Fruit fly (Drosophila melanogaster) whole organism, embryonic: ENCODE measurements around the gene CG10194.

Experiments
- Atf3 ChIP-seq: fragments of 200-800 bp; sonication (Bioruptor generic); optimal IDR thresholded peaks from 3 replicates; lab custom pipeline; 2016; ENCODE audit warnings: missing biosample characterization, missing genetic modification characterization
- CG10267 ChIP-seq: fragments of 200-800 bp; sonication (Bioruptor generic); optimal IDR thresholded peaks from 2 replicates; lab custom pipeline; 2018; ENCODE audit warnings: missing biosample characterization, mild to moderate bottlenecking, missing genetic modification characterization, moderate library complexity
- CG10979 ChIP-seq: fragments of 200-800 bp; sonication (Bioruptor generic); optimal IDR thresholded peaks from 2 replicates; lab custom pipeline; 2018; ENCODE audit warnings: missing biosample characterization, mild to moderate bottlenecking, missing genetic modification characterization, moderate library complexity
- CG14441 ChIP-seq: fragments of 200-800 bp; sonication (Bioruptor generic); IDR thresholded peaks from 2 replicates; pipeline ENCODE4 v1.3.6; 2022; ENCODE audit warnings: missing biosample characterization, missing genetic modification characterization
- CG15073 ChIP-seq: fragments of 200-800 bp; sonication (Bioruptor generic); optimal IDR thresholded peaks from 2 replicates; lab custom pipeline; 2016; ENCODE audit warnings: missing biosample characterization, missing genetic modification characterization
- CG15269 ChIP-seq: fragments of 200-800 bp; sonication (Bioruptor generic); optimal IDR thresholded peaks from 2 replicates; lab custom pipeline; 2018; ENCODE audit warnings: missing biosample characterization, mild to moderate bottlenecking, missing genetic modification characterization, moderate library complexity
- CG1603 ChIP-seq: fragments of 200-800 bp; sonication (Bioruptor generic); optimal IDR thresholded peaks from 2 replicates; lab custom pipeline; 2019; ENCODE audit warnings: missing biosample characterization, mild to moderate bottlenecking, missing genetic modification characterization, moderate library complexity
- CG17385 ChIP-seq: fragments of 200-800 bp; sonication (Bioruptor generic); optimal IDR thresholded peaks from 3 replicates; lab custom pipeline; 2018; ENCODE audit warnings: missing biosample characterization, mild to moderate bottlenecking, missing genetic modification characterization
- CG18599 ChIP-seq: fragments of 200-800 bp; sonication (Bioruptor generic); optimal IDR thresholded peaks from 3 replicates; lab custom pipeline; 2017; ENCODE audit warnings: missing biosample characterization, missing genetic modification characterization, mild to moderate bottlenecking, moderate library complexity, missing genetic modification reagents
- CG18764 ChIP-seq: fragments of 200-800 bp; sonication (Bioruptor generic); optimal IDR thresholded peaks from 3 replicates; lab custom pipeline; 2016; ENCODE audit warnings: missing biosample characterization, missing genetic modification characterization
- CG31365 ChIP-seq: fragments of 200-800 bp; sonication (Bioruptor generic); optimal IDR thresholded peaks from 2 replicates; lab custom pipeline; 2018; ENCODE audit warnings: missing biosample characterization, mild to moderate bottlenecking, missing genetic modification characterization
- CG33557 ChIP-seq: fragments of 200-800 bp; sonication (Bioruptor generic); optimal IDR thresholded peaks from 2 replicates; lab custom pipeline; 2019; ENCODE audit warnings: missing biosample characterization, mild to moderate bottlenecking, missing genetic modification characterization, moderate library complexity
- CG5180 ChIP-seq: fragments of 200-800 bp; sonication (Bioruptor generic); optimal IDR thresholded peaks from 3 replicates; lab custom pipeline; 2017; ENCODE audit warnings: missing biosample characterization, missing genetic modification characterization, mild to moderate bottlenecking, moderate library complexity, missing genetic modification reagents
- CG5953 ChIP-seq: fragments of 200-800 bp; sonication (Bioruptor generic); IDR thresholded peaks from 2 replicates; pipeline ENCODE4 v1.3.6; 2022; ENCODE audit warnings: missing biosample characterization, missing genetic modification characterization
- CG6854 ChIP-seq: fragments of 200-800 bp; sonication (Bioruptor generic); optimal IDR thresholded peaks from 3 replicates; lab custom pipeline; 2017; ENCODE audit warnings: missing biosample characterization, mild to moderate bottlenecking, missing genetic modification characterization
- CG7372 ChIP-seq: fragments of 200-800 bp; sonication (Bioruptor generic); IDR thresholded peaks from 2 replicates; pipeline ENCODE4 v1.3.6; 2022; ENCODE audit warnings: missing biosample characterization, missing genetic modification characterization
- CG7556 ChIP-seq: fragments of 200-800 bp; sonication (Bioruptor generic); optimal IDR thresholded peaks from 2 replicates; lab custom pipeline; 2017; ENCODE audit warnings: missing biosample characterization, mild to moderate bottlenecking, missing genetic modification characterization
- CG7963 ChIP-seq: fragments of 200-800 bp; sonication (Bioruptor generic); IDR thresholded peaks from 3 replicates; pipeline ENCODE4 v1.3.6; 2022; ENCODE audit warnings: missing biosample characterization, missing genetic modification characterization; ENCODE audit not compliant: partially characterized antibody
- CG9609 ChIP-seq: fragments of 200-800 bp; sonication (Bioruptor generic); optimal IDR thresholded peaks from 3 replicates; lab custom pipeline; 2016; ENCODE audit warnings: missing biosample characterization, missing genetic modification characterization
- Deaf1 ChIP-seq: fragments of 200-800 bp; optimal IDR thresholded peaks from 3 replicates; lab custom pipeline; 2019; ENCODE audit warnings: missing biosample characterization, mild to moderate bottlenecking, missing genetic modification characterization, moderate library complexity
- Doc2 ChIP-seq: fragments of 200-800 bp; sonication (Bioruptor generic); IDR thresholded peaks from 2 replicates; pipeline ENCODE4 v1.3.6; 2022; ENCODE audit warnings: missing biosample characterization, missing genetic modification characterization
- Dp ChIP-seq: fragments of 200-800 bp; sonication (Bioruptor generic); optimal IDR thresholded peaks from 2 replicates; lab custom pipeline; 2018; ENCODE audit warnings: missing biosample characterization, mild to moderate bottlenecking, missing genetic modification characterization, moderate library complexity
- Hand ChIP-seq: fragments of 200-800 bp; sonication (Bioruptor generic); optimal IDR thresholded peaks from 2 replicates; lab custom pipeline; 2017; ENCODE audit warnings: mild to moderate bottlenecking, missing biosample characterization, missing genetic modification reagents, missing genetic modification characterization
- Hey ChIP-seq: fragments of 200-800 bp; sonication (Bioruptor generic); optimal IDR thresholded peaks from 3 replicates; lab custom pipeline; 2018; ENCODE audit warnings: missing biosample characterization, mild to moderate bottlenecking, missing genetic modification characterization
- Jarid2 ChIP-seq: fragments of 200-800 bp; sonication (Bioruptor generic); optimal IDR thresholded peaks from 3 replicates; lab custom pipeline; 2017; ENCODE audit warnings: mild to moderate bottlenecking, missing biosample characterization, missing genetic modification reagents, missing genetic modification characterization
- Myb ChIP-seq: fragments of 200-800 bp; sonication (Bioruptor generic); optimal IDR thresholded peaks from 2 replicates; lab custom pipeline; 2016; ENCODE audit warnings: missing biosample characterization, missing genetic modification characterization
- Nf-YB ChIP-seq: fragments of 200-800 bp; sonication (Bioruptor generic); optimal IDR thresholded peaks from 3 replicates; lab custom pipeline; 2019; ENCODE audit warnings: missing biosample characterization, mild to moderate bottlenecking, missing genetic modification characterization, moderate library complexity
- Opbp ChIP-seq: fragments of 200-800 bp; sonication (Bioruptor generic); IDR thresholded peaks from 3 replicates; pipeline ENCODE4 v1.3.6; 2022; ENCODE audit warnings: missing biosample characterization, missing genetic modification characterization; ENCODE audit not compliant: partially characterized antibody
- Pdp1 ChIP-seq, 2 experiments: fragments of 200-800 bp; sonication (Bioruptor generic); optimal IDR thresholded peaks; 3 replicates each; lab custom pipeline; 2016; ENCODE audit warnings: missing biosample characterization in 2 of 2, missing genetic modification characterization in 2 of 2, mild to moderate bottlenecking in 1 of 2, moderate library complexity in 1 of 2
- Scr ChIP-seq: fragments of 200-800 bp; sonication (Bioruptor generic); IDR thresholded peaks from 2 replicates; pipeline ENCODE4 v1.3.6; 2022; ENCODE audit warnings: missing biosample characterization, missing genetic modification characterization; ENCODE audit not compliant: partially characterized antibody
- Spps ChIP-seq: fragments of 200-800 bp; sonication (Bioruptor generic); optimal IDR thresholded peaks from 2 replicates; lab custom pipeline; 2018; ENCODE audit warnings: missing biosample characterization, mild to moderate bottlenecking, missing genetic modification characterization
- Sry-δ ChIP-seq: fragments of 200-800 bp; sonication (Bioruptor generic); optimal IDR thresholded peaks from 2 replicates; lab custom pipeline; 2016; ENCODE audit warnings: missing biosample characterization, missing genetic modification characterization
- bab2 ChIP-seq: fragments of 200-800 bp; sonication (Bioruptor generic); optimal IDR thresholded peaks from 2 replicates; lab custom pipeline; 2016; ENCODE audit warnings: missing biosample characterization, missing genetic modification characterization
- chn ChIP-seq: fragments of 200-800 bp; sonication (Bioruptor generic); optimal IDR thresholded peaks from 2 replicates; lab custom pipeline; 2016; ENCODE audit warnings: missing biosample characterization, missing genetic modification characterization
- dati ChIP-seq: fragments of 200-800 bp; sonication (Bioruptor generic); IDR thresholded peaks from 2 replicates; pipeline ENCODE4 v1.3.6; 2022; ENCODE audit warnings: missing biosample characterization, missing genetic modification characterization
- dmrt11E ChIP-seq: fragments of 200-800 bp; sonication (Bioruptor generic); optimal IDR thresholded peaks from 3 replicates; lab custom pipeline; 2018; ENCODE audit warnings: missing biosample characterization, mild to moderate bottlenecking, missing genetic modification characterization, moderate library complexity
- eyg ChIP-seq: fragments of 200-800 bp; sonication (Bioruptor generic); optimal IDR thresholded peaks from 3 replicates; lab custom pipeline; 2016; ENCODE audit warnings: missing biosample characterization, missing genetic modification characterization
- ham ChIP-seq: fragments of 200-800 bp; sonication (Bioruptor generic); IDR thresholded peaks from 2 replicates; pipeline ENCODE4 v1.3.6; 2022; ENCODE audit warnings: missing biosample characterization, missing genetic modification characterization
- jumu ChIP-seq: fragments of 200-800 bp; sonication (Bioruptor generic); optimal IDR thresholded peaks from 3 replicates; lab custom pipeline; 2016; ENCODE audit warnings: missing biosample characterization, missing genetic modification characterization
- kah ChIP-seq: fragments of 200-800 bp; sonication (Bioruptor generic); optimal IDR thresholded peaks from 2 replicates; lab custom pipeline; 2018; ENCODE audit warnings: missing biosample characterization, mild to moderate bottlenecking, missing genetic modification characterization
- maf-S ChIP-seq: fragments of 200-800 bp; sonication (Bioruptor generic); optimal IDR thresholded peaks from 2 replicates; lab custom pipeline; 2016; ENCODE audit warnings: missing biosample characterization, missing genetic modification characterization
- nerfin-2 ChIP-seq: fragments of 200-800 bp; sonication (Bioruptor generic); IDR thresholded peaks from 2 replicates; pipeline ENCODE4 v1.3.6; 2022; ENCODE audit warnings: missing biosample characterization, missing genetic modification characterization; ENCODE audit not compliant: partially characterized antibody
- otp ChIP-seq: fragments of 200-800 bp; sonication (Bioruptor generic); IDR thresholded peaks from 3 replicates; pipeline ENCODE4, ENCODE4 v1.3.6; 2022; ENCODE audit warnings: missing biosample characterization, missing genetic modification characterization
- sens ChIP-seq: fragments of 200-800 bp; sonication (Bioruptor generic); peaks from one replicate; lab custom pipeline; 2016; ENCODE audit warnings: missing biosample characterization, missing genetic modification characterization
- shn ChIP-seq: fragments of 200-800 bp; sonication (Bioruptor generic); optimal IDR thresholded peaks from 3 replicates; lab custom pipeline; 2016; ENCODE audit warnings: missing biosample characterization, missing genetic modification characterization
- stwl ChIP-seq: fragments of 200-800 bp; sonication (Bioruptor generic); optimal IDR thresholded peaks from 3 replicates; lab custom pipeline; 2018; ENCODE audit warnings: missing biosample characterization, mild to moderate bottlenecking, missing genetic modification characterization, moderate library complexity
- tup ChIP-seq: fragments of 200-800 bp; sonication (Bioruptor generic); optimal IDR thresholded peaks from 2 replicates; lab custom pipeline; 2016; ENCODE audit warnings: missing biosample characterization, mild to moderate bottlenecking, missing genetic modification characterization, moderate library complexity
- wor ChIP-seq: fragments of 200-800 bp; sonication (Bioruptor generic); IDR thresholded peaks from 2 replicates; pipeline ENCODE4 v1.3.6; 2022; ENCODE audit warnings: missing biosample characterization, missing genetic modification characterization
- z ChIP-seq: fragments of 200-800 bp; sonication (Bioruptor generic); IDR thresholded peaks from 3 replicates; pipeline ENCODE4 v1.3.6; 2022; ENCODE audit warnings: missing biosample characterization, missing genetic modification characterization
- zf30C ChIP-seq: fragments of 200-800 bp; sonication (Bioruptor generic); optimal IDR thresholded peaks from 3 replicates; lab custom pipeline; 2018; ENCODE audit warnings: missing biosample characterization, mild to moderate bottlenecking, missing genetic modification characterization

The CG10194 gene

dm6 chr2L:19444734-19445140 lies 45.2 kb downstream of the CG10194 start, which contains the start of gene Hs2st (continued):
- TF ChIP-seq stwl (tag; lab: Kevin White, UChicago) (peak; percentile 89), shn (peak; percentile 97), nerfin-2 (GFP tag; lab: Robert Waterston, UW) (no peak), Jarid2 (peak; percentile 66), ham (GFP tag; lab: Robert Waterston, UW) (peak; percentile 81), CG15269 (tag; lab: Kevin White, UChicago) (peak; percentile 88), maf-S (GFP tag; lab: Kevin White, UChicago) (peak; percentile 95), CG15073 (GFP tag; lab: Kevin White, UChicago) (peak; percentile 80), Doc2 (peak; percentile 83), bab2 (peak; percentile 96), Scr (GFP tag; lab: Robert Waterston, UW) (peak; percentile 59), zf30C (GFP tag; lab: Kevin White, UChicago) (no peak), Sry-δ (GFP tag; lab: Kevin White, UChicago) (peak; percentile 82), CG5953 (GFP tag; lab: Robert Waterston, UW) (peak; percentile 82), wor (GFP tag; lab: Robert Waterston, UW) (peak; percentile 89), dmrt11E (tag; lab: Kevin White, UChicago) (peak; percentile 89), Atf3 (GFP tag; lab: Kevin White, UChicago) (peak; percentile 94), jumu (GFP tag; lab: Kevin White, UChicago) (peak; percentile 97), CG1603 (tag; lab: Kevin White, UChicago) (peak; percentile 96), Deaf1 (tag; lab: Kevin White, UChicago) (no peak), CG33557 (GFP tag; lab: Kevin White, UChicago) (peak; percentile 86), dati (peak; percentile 53; the same call in 1 of the 2 replicates), Dp (GFP tag; lab: Kevin White, UChicago) (peak; percentile 67), sens (GFP tag; lab: Kevin White, UChicago) (peak; percentile 99), Myb (GFP tag; lab: Kevin White, UChicago) (peak; percentile 85), eyg (GFP tag; lab: Kevin White, UChicago) (peak; percentile 84), Hand (GFP tag; lab: Kevin White, UChicago) (peak; percentile 41), CG10267 (tag; lab: Kevin White, UChicago) (peak; percentile 99), CG6854 (GFP tag; lab: Kevin White, UChicago) (peak; percentile 58), CG7556 (GFP tag; lab: Kevin White, UChicago) (peak; percentile 88), CG7372 (GFP tag; lab: Robert Waterston, UW) (peak; percentile 91), CG18764 (GFP tag; lab: Kevin White, UChicago) (peak; percentile 89), Opbp (0 out of 3 replicates have a peak, but pooled peaks have one; percentile 53), CG18599 (GFP tag; lab: Kevin White, UChicago) (peak; percentile 91), CG31365 (tag; lab: Kevin White, UChicago) (peak; percentile 66), otp (GFP tag; lab: Robert Waterston, UW) (peak; percentile 79; the same call in 2 of the 3 replicates), tup (GFP tag; lab: Kevin White, UChicago) (peak; percentile 91), chn (peak; percentile 95), CG7963 (no peak), Pdp1 (GFP tag; optimal IDR thresholded peaks at IDR 0.05; lab: Kevin White, UChicago) (peak; percentile 93 to 97), Spps (tag; lab: Kevin White, UChicago) (peak; percentile 79), z (GFP tag; lab: Robert Waterston, UW) (no peak), kah (peak; percentile 53), CG10979 (tag; lab: Kevin White, UChicago) (peak; percentile 81), CG14441 (GFP tag; lab: Robert Waterston, UW) (peak; percentile 95), Nf-YB (peak; percentile 65), Hey (peak; percentile 77), CG9609 (peak; percentile 96), CG17385 (GFP tag; lab: Kevin White, UChicago) (peak; percentile 82), CG5180 (peak; percentile 52)
